Fruit fly (Drosophila melanogaster) whole organism, adult: ENCODE measurements around the gene CG45676.

Experiments
- CG11617 ChIP-seq: fragments of 200-800 bp; sonication (Bioruptor generic); optimal IDR thresholded peaks from 2 replicates; lab custom pipeline; 2017; ENCODE audit warnings: mild to moderate bottlenecking, missing biosample characterization, missing genetic modification reagents, missing genetic modification characterization
- CG12768 ChIP-seq: fragments of 200-800 bp; sonication (Bioruptor generic); optimal IDR thresholded peaks from 2 replicates; lab custom pipeline; 2017; ENCODE audit warnings: missing biosample characterization, missing genetic modification characterization, mild to moderate bottlenecking, moderate library complexity, missing genetic modification reagents
- CG14711 ChIP-seq: fragments of 200-800 bp; sonication (Bioruptor generic); optimal IDR thresholded peaks from 2 replicates; lab custom pipeline; 2018; ENCODE audit warnings: missing biosample characterization, mild to moderate bottlenecking, missing genetic modification characterization, moderate library complexity
- CG1620 ChIP-seq: fragments of 200-800 bp; sonication (Bioruptor generic); optimal IDR thresholded peaks from 2 replicates; lab custom pipeline; 2016; ENCODE audit warnings: missing biosample characterization, missing genetic modification characterization
- CG33017 ChIP-seq: fragments of 200-800 bp; sonication (Bioruptor generic); optimal IDR thresholded peaks from 2 replicates; lab custom pipeline; 2018; ENCODE audit warnings: missing biosample characterization, mild to moderate bottlenecking, missing genetic modification characterization, moderate library complexity
- CG5204 ChIP-seq: fragments of 200-800 bp; sonication (Bioruptor generic); optimal IDR thresholded peaks from 2 replicates; lab custom pipeline; 2016; ENCODE audit warnings: missing biosample characterization, missing genetic modification characterization
- CG7045 ChIP-seq: fragments of 200-800 bp; sonication (Bioruptor generic); optimal IDR thresholded peaks from 2 replicates; lab custom pipeline; 2017; ENCODE audit warnings: missing biosample characterization, mild to moderate bottlenecking, missing genetic modification characterization
- CG7101 ChIP-seq: fragments of 200-800 bp; sonication (Bioruptor generic); optimal IDR thresholded peaks from 2 replicates; lab custom pipeline; 2018; ENCODE audit warnings: missing biosample characterization, mild to moderate bottlenecking, missing genetic modification characterization, moderate library complexity
- Clk ChIP-seq: fragments of 200-800 bp; sonication (Bioruptor generic); optimal IDR thresholded peaks from 2 replicates; lab custom pipeline; 2017; ENCODE audit warnings: missing biosample characterization, missing genetic modification characterization
- Crg-1 ChIP-seq: fragments of 200-800 bp; sonication (Bioruptor generic); optimal IDR thresholded peaks from 2 replicates; lab custom pipeline; 2016; ENCODE audit warnings: missing biosample characterization, missing genetic modification characterization
- Hr96 ChIP-seq: fragments of 200-800 bp; sonication (Bioruptor generic); optimal IDR thresholded peaks from 2 replicates; lab custom pipeline; 2016; ENCODE audit warnings: missing biosample characterization, missing genetic modification characterization
- Mnt ChIP-seq: fragments of 200-800 bp; sonication (Bioruptor generic); optimal IDR thresholded peaks from 2 replicates; lab custom pipeline; 2016; ENCODE audit warnings: missing biosample characterization, mild to moderate bottlenecking, missing genetic modification characterization
- bab1 ChIP-seq: fragments of 200-800 bp; sonication (Bioruptor generic); optimal IDR thresholded peaks from 3 replicates; lab custom pipeline; 2019; ENCODE audit warnings: missing biosample characterization, mild to moderate bottlenecking, missing genetic modification characterization, moderate library complexity
- cic ChIP-seq: fragments of 200-800 bp; sonication (Bioruptor generic); optimal IDR thresholded peaks from 2 replicates; lab custom pipeline; 2017; ENCODE audit warnings: missing biosample characterization, mild to moderate bottlenecking, missing genetic modification characterization, moderate library complexity
- cnc ChIP-seq, 2 experiments: fragments of >200 bp; optimal IDR thresholded peaks; 2 replicates each; lab custom pipeline; 2017
- kay ChIP-seq: fragments of 200-800 bp; sonication (Bioruptor generic); peaks from one replicate; lab custom pipeline; 2016; ENCODE audit warnings: missing biosample characterization, missing genetic modification characterization, borderline replicate concordance
- ovo ChIP-seq: fragments of 200-800 bp; sonication (Bioruptor generic); optimal IDR thresholded peaks from 2 replicates; lab custom pipeline; 2016; ENCODE audit warnings: missing biosample characterization, missing genetic modification characterization
- pad ChIP-seq: fragments of 200-800 bp; sonication (Bioruptor generic); optimal IDR thresholded peaks from 3 replicates; lab custom pipeline; 2017; ENCODE audit warnings: missing biosample characterization, missing genetic modification characterization, mild to moderate bottlenecking, moderate library complexity, missing genetic modification reagents
- tj ChIP-seq: fragments of 200-800 bp; sonication (Bioruptor generic); optimal IDR thresholded peaks from 3 replicates; lab custom pipeline; 2017; ENCODE audit warnings: missing biosample characterization, mild to moderate bottlenecking, missing genetic modification characterization, moderate library complexity
- toe ChIP-seq: fragments of 200-800 bp; sonication (Bioruptor generic); optimal IDR thresholded peaks from 2 replicates; lab custom pipeline; 2016; ENCODE audit warnings: missing biosample characterization, missing genetic modification characterization

CG45676 gene

DNA sequence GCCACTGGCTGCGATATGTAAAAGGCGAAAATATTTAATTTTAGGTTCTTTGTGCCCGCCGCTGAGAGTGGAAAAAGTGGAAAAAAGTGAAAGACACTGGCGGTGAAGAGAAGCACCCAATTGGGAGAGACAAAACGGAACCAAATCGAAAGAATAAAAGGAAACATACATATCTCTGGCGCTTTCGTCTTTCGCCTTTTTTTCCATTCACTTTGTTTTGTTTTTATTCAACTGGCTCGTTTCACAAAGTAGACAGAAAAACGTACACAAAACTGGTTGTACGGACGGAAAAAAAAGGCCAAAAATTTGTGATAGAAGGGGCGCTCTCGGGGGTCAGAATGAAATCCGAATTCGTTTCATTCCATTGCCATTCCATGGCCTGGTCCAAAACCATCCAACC, 31.0 kb downstream of the CG45676 start:
- TF ChIP-seq Hr96 (GFP tag; lab: Kevin White, UChicago), result no peak

DNA sequence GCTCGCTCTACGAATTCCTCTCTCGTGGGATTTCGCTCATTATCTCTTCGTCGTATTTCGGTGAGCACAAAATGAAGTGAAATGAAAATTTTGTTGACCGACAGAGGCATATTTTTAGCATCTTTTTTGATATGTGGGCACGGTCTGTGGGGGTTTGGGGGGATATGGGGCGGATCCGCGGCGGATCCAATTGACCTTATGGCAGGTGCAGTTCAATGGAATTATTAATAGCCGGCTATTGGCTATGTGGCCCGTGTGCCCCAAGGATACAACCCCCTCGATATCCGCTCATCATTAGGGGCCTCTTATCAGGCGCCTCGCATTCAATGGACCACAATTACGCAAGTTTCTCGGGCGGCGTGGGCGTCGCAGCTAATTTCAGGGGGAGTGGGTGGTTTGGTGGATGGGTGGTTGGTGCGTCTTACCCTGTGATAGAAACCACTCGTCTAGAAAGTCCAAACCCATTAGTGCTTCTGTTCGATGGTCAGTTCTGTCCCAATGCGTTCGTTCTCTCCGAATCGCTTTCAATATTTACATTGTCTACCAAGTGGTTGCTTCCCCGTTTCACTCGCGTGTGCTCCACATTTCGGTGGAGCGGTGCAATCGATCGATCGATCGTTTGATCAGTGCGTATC, 32.6 kb downstream of the CG45676 start, which contains the start of gene sals:
TSS of gene sals (minus strand) at position 585 of the 635 bp plus-strand sequence.
- no peak for TF ChIP-seq kay (GFP tag; lab: Kevin White, UChicago)
- TF ChIP-seq Clk, result no peak
- no peak for TF ChIP-seq CG33017 (tag; lab: Kevin White, UChicago)
- TF ChIP-seq toe (GFP tag; lab: Kevin White, UChicago), result no peak
- no peak for TF ChIP-seq CG7045 (GFP tag; lab: Kevin White, UChicago)

DNA sequence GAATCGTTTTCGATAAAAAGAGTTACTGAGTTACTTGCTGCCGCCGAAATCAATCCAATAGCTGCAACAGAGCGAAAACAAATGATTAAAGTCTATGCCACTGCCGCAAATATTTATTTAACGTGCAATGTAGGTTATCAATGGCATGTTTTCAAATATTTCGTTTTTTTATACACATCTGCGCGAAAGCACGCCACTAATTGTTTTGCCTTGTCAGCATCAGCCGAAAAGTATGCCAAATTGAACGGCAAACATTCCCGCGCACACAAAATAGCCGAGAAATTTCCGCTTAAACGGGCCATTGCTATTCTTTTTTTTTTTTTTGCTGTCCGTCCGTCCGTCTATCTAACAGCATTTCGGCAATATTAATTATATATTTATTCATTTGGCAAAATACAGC, 33.4 kb downstream of the CG45676 start:
- TF ChIP-seq cnc (optimal IDR thresholded peaks at IDR 0.05; lab: Kevin White, UChicago), result no peak
- TF ChIP-seq CG7045 (GFP tag; lab: Kevin White, UChicago), result no peak

DNA sequence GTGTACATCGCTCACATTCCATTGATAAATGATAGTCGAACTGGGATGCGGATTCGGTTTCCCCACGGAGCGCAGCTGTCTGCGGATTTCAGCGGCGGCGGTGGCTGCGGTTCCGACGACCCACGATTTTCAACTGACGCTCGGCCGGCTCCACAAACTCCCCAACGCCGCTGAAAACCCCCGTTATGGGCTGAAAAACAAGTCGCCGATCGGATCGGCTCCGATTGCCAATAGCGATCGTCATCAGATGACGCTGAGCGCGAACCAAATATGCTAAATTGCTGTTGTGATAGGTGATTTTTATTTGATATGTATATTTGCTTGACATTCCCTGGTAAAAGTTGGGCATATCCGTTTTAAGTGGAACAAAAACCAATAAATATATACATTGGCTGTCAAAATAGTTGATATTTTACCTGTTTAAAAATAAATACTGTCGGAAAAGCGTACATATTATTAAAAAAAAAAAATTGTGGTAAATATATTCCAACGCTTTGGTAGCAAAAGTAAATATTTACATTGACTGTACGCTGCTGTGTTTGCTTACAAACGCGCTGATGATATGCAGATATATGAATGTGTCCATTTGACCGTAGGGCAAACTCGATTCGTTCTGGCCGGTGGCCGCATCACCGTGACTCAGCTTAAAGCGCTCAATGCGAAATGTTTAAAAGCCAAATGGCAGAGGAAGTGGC, 35.7 kb downstream of the CG45676 start:
- TF ChIP-seq CG7045 (GFP tag; lab: Kevin White, UChicago), result peak; percentile 56
- no peak for TF ChIP-seq Mnt (GFP tag; lab: Kevin White, UChicago)
- TF ChIP-seq bab1 (GFP tag; lab: Kevin White, UChicago), result peak; percentile 81
- peak; percentile 25 for TF ChIP-seq Hr96 (GFP tag; lab: Kevin White, UChicago)
- no peak for TF ChIP-seq Crg-1 (GFP tag; lab: Kevin White, UChicago)
- TF ChIP-seq CG5204, result peak; percentile 58
- peak; percentile 48 for TF ChIP-seq ovo (GFP tag; lab: Kevin White, UChicago)
- TF ChIP-seq toe (GFP tag; lab: Kevin White, UChicago), result peak; percentile 46
- peak; percentile 34 for TF ChIP-seq CG1620 (GFP tag; lab: Kevin White, UChicago)
- TF ChIP-seq CG33017 (tag; lab: Kevin White, UChicago), result peak; percentile 78
- TF ChIP-seq CG11617, result peak; percentile 73
- TF ChIP-seq CG7101, result peak; percentile 68
- TF ChIP-seq CG14711 (tag; lab: Kevin White, UChicago), result peak; percentile 55
- peak; percentile 61 for TF ChIP-seq pad (GFP tag; lab: Kevin White, UChicago)
- TF ChIP-seq Clk, result peak; percentile 49
- peak; percentile 64 for TF ChIP-seq CG12768 (GFP tag; lab: Kevin White, UChicago)
- peak; percentile 57 for TF ChIP-seq cic
- peak; percentile 87 for TF ChIP-seq kay (GFP tag; lab: Kevin White, UChicago)
- peak; percentile 71 for TF ChIP-seq tj (GFP tag; lab: Kevin White, UChicago)
- peak; percentile 69 to 92 for TF ChIP-seq cnc (optimal IDR thresholded peaks at IDR 0.05; lab: Kevin White, UChicago)

DNA sequence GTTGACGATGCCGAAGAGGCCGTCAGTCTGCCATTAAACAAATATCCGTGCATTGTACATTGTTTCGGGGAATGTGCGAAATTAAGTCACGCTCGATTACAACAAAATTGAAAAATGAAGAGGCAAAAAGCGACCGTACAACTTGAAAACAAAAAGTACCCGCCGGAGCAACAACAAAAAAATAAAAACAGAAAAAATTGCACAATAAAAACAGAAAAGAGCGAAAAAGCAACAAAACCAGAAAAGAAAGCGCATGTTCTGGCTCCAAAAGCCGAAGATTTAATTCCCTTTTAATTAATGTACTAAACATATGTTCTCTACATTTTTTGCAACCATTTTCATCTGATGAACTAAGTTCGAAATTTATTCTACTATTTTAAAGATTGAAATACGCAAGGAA, 37.9 kb downstream of the CG45676 start:
- TF ChIP-seq tj (GFP tag; lab: Kevin White, UChicago), result no peak
- no peak for TF ChIP-seq CG7045 (GFP tag; lab: Kevin White, UChicago)
- TF ChIP-seq Mnt (GFP tag; lab: Kevin White, UChicago), result no peak
- no peak for TF ChIP-seq CG11617
- no peak for TF ChIP-seq toe (GFP tag; lab: Kevin White, UChicago)

DNA sequence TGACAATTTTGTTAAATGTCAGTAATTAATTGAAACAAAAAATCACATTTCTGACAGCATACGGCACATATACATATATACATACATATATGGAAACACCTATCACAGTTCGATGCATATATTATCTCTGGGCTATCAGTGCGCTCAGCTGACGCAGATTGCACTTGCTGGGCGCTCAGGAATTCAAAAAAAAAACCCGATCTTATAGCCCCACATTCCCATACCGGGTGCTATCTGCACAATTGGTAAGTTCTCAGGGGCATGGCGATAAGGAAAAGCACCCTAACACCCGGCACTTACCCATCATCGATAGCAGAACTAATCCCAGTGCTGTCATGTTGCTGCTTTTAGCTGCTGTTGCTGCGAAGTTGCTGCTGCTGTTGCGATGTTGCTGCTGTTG, 38.6 kb downstream of the CG45676 start:
- no peak for TF ChIP-seq CG14711 (tag; lab: Kevin White, UChicago)
- TF ChIP-seq kay (GFP tag; lab: Kevin White, UChicago), result peak; percentile 14

DNA sequence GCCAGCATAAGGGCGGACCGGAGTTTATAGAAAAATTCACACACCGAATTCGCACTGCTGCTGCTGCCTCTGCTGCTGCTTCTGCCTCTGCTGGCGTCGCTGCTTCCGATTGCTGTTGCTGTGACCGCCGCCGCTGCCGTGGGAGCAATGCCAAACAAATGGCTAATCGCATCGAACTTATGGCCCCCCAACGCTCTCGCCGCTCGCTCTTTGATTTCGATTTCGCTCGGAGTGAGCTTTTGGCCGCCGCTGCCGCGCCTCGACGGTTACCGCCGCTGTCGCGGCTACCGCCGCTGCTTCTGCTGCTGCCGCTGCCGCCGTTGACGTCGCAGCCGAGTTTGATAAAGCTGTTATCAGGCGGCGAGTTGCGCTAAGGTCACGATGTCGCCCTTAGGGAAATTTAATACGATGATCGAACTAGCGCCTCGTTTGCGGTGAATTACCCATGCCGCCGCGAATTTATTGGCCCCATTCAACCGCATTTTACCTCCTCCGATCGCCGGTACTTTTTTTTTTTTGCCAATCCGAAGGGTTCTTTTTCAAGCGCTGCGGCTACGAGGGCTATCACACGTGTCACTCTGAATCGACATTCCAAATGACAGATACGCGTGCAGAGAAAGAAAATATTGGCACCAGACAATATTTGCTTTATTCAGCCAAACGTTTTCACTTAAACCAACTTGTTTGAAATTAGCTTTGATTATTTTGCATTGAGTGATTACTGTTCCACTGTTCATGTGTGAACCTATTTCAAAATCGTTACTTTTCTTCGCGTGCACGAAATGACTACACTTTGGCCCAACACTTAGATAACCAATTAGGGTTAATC, 39.6 kb downstream of the CG45676 start:
- peak; percentile 66 for TF ChIP-seq CG14711 (tag; lab: Kevin White, UChicago)
- TF ChIP-seq CG5204, result no peak
- TF ChIP-seq ovo (GFP tag; lab: Kevin White, UChicago), result no peak
- peak; percentile 47 for TF ChIP-seq Mnt (GFP tag; lab: Kevin White, UChicago)
- no peak for TF ChIP-seq cnc (optimal IDR thresholded peaks at IDR 0.05; lab: Kevin White, UChicago)
- TF ChIP-seq pad (GFP tag; lab: Kevin White, UChicago), result peak; percentile 17
- TF ChIP-seq CG1620 (GFP tag; lab: Kevin White, UChicago), result no peak
- no peak for TF ChIP-seq toe (GFP tag; lab: Kevin White, UChicago)
- peak; percentile 17 for TF ChIP-seq Hr96 (GFP tag; lab: Kevin White, UChicago)
- no peak for TF ChIP-seq Crg-1 (GFP tag; lab: Kevin White, UChicago)
- no peak for TF ChIP-seq bab1 (GFP tag; lab: Kevin White, UChicago)
- TF ChIP-seq CG7045 (GFP tag; lab: Kevin White, UChicago), result no peak
- peak; percentile 59 for TF ChIP-seq CG12768 (GFP tag; lab: Kevin White, UChicago)
- peak; percentile 72 for TF ChIP-seq CG7101
- TF ChIP-seq CG33017 (tag; lab: Kevin White, UChicago), result peak; percentile 72
- TF ChIP-seq tj (GFP tag; lab: Kevin White, UChicago), result no peak
- TF ChIP-seq cic, result no peak
- TF ChIP-seq kay (GFP tag; lab: Kevin White, UChicago), result peak; percentile 59
- peak; percentile 54 for TF ChIP-seq CG11617
- TF ChIP-seq Clk, result no peak
